Worm (Caenorhabditis elegans) whole organism, L2 larva: ENCODE data around the gene cest-5.2.

ENCODE experiments used
- F13H6.1 ChIP-seq: sonication (generic microtip); optimal IDR thresholded peaks from 2 replicates; lab custom pipeline; 2016; ENCODE audit warnings: missing genetic modification characterization, missing compliant biosample characterization
- alr-1 ChIP-seq: fragments of 150-350 bp; optimal IDR thresholded peaks from 2 replicates; lab custom pipeline; 2014; ENCODE audit warnings: missing biosample characterization, missing genetic modification characterization
- aly-2 ChIP-seq: fragments of 150-350 bp; optimal IDR thresholded peaks from 2 replicates; lab custom pipeline; 2014; ENCODE audit warnings: missing biosample characterization, missing genetic modification characterization
- ama-1 ChIP-seq: fragments of 150-350 bp; optimal IDR thresholded peaks from 2 replicates; lab custom pipeline; 2018; ENCODE audit warnings: inconsistent platforms
- crh-2 ChIP-seq: sonication (generic microtip); optimal IDR thresholded peaks from 2 replicates; lab custom pipeline; 2017; ENCODE audit warnings: missing biosample characterization, missing genetic modification characterization
- egl-27 ChIP-seq: sonication (generic microtip); optimal IDR thresholded peaks from 3 replicates; lab custom pipeline; 2017; ENCODE audit warnings: missing biosample characterization, missing genetic modification reagents, missing genetic modification characterization
- elt-1 ChIP-seq: fragments of 150-350 bp; optimal IDR thresholded peaks from 2 replicates; lab custom pipeline; 2014; ENCODE audit warnings: missing biosample characterization, missing genetic modification characterization
- mdl-1 ChIP-seq, 2 experiments: fragments of 150-350 bp in 1 of 2; sonication (generic microtip) in 1 of 2; optimal IDR thresholded peaks; 2 replicates each; lab custom pipeline; 2017; ENCODE audit warnings: missing biosample characterization in 2 of 2, missing genetic modification characterization in 2 of 2
- nhr-11 ChIP-seq: fragments of 150-350 bp; optimal IDR thresholded peaks from 2 replicates; lab custom pipeline; 2014; ENCODE audit warnings: missing biosample characterization, missing genetic modification characterization
- nhr-12 ChIP-seq: fragments of 150-350 bp; optimal IDR thresholded peaks from 2 replicates; lab custom pipeline; 2014; ENCODE audit warnings: missing biosample characterization, missing genetic modification characterization
- sma-3 ChIP-seq: sonication (generic microtip); optimal IDR thresholded peaks from 2 replicates; lab custom pipeline; 2016; ENCODE audit warnings: missing genetic modification reagents, missing genetic modification characterization, missing compliant biosample characterization
- zag-1 ChIP-seq: fragments of 150-350 bp; optimal IDR thresholded peaks from 2 replicates; lab custom pipeline; 2014; ENCODE audit warnings: missing biosample characterization, missing genetic modification characterization
- ztf-11 ChIP-seq: sonication (generic microtip); optimal IDR thresholded peaks from 2 replicates; lab custom pipeline; 2017; ENCODE audit warnings: missing biosample characterization, missing genetic modification characterization
- ztf-4 ChIP-seq: fragments of 150-350 bp; optimal IDR thresholded peaks from 2 replicates; lab custom pipeline; 2014; ENCODE audit warnings: missing biosample characterization, missing genetic modification characterization

DNA sequence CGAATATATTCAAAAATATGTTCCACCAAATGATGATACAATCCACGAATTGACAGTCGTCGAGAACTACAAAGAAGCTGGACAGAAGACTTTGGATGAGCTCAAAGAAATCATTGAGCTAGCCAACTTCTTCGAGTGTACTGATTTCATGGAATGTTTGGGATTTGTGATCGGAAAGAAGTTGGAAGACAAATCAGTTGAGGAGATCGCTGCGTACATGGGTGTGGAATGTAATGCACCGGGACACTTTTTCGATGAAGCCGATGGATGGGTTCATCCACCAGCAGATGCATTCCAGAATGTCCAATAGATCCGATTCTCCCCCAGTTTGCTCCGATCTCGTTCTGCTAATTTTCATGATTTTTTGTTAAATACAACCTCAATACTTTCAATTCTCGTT lies 24.2 kb downstream of the cest-5.2 start:
- TF ChIP-seq egl-27 (no peak), F13H6.1 (tag; lab: Kevin White, UChicago) (no peak), ztf-11 (tag; lab: Kevin White, UChicago) (no peak), mdl-1 (tag; optimal IDR thresholded peaks at IDR 0.05; lab: Kevin White, UChicago) (no peak), nhr-12 (tag; lab: Kevin White, UChicago) (no peak), elt-1 (tag; lab: Kevin White, UChicago) (no peak), alr-1 (no peak), zag-1 (tag; lab: Kevin White, UChicago) (no peak), crh-2 (no peak), sma-3 (GFP tag; lab: Kevin White, UChicago) (no peak), nhr-11 (tag; lab: Kevin White, UChicago) (no peak), aly-2 (tag; lab: Kevin White, UChicago) (no peak), ztf-4 (no peak), ama-1 (lab: Kevin White, UChicago) (no peak)
